Worm (Caenorhabditis elegans): ENCODE results near the gene H03E18.2.

ce11 chrX:8489415-8489814 lies 30.9 kb downstream of the H03E18.2 start:
- TF ChIP-seq nhr-76 (tag; optimal IDR thresholded peaks at IDR 0.05) (no peak), mxl-3 (GFP tag; optimal IDR thresholded peaks at IDR 0.05) (no peak), nhr-28 (tag; optimal IDR thresholded peaks at IDR 0.05) (no peak), unc-62 (GFP tag; optimal IDR thresholded peaks at IDR 0.05 in 1 of 2) (peak in 1 of 2 experiments; percentile 92), unc-62 (tag; optimal IDR thresholded peaks at IDR 0.05) (no peak), ama-1 (optimal IDR thresholded peaks at IDR 0.05) (no peak), nhr-10 (tag; optimal IDR thresholded peaks at IDR 0.05) (no peak), ctbp-1 (GFP tag; IDR thresholded peaks at IDR 0.05) (no peak), lin-13 (GFP tag; optimal IDR thresholded peaks at IDR 0.05) (no peak), Y5F2A.4 (GFP tag; optimal IDR thresholded peaks at IDR 0.05) (no peak), skn-1 (tag; optimal IDR thresholded peaks at IDR 0.05) (no peak)
